Fruit fly (Drosophila melanogaster) whole organism, prepupa: ENCODE data around the gene Clc.
A peak's percentile ranks its signal among the peaks of the same experiment; 100 is the strongest.

Experiments
- Blimp-1 ChIP-seq: fragments of 200-800 bp; sonication (Bioruptor generic); optimal IDR thresholded peaks from 3 replicates; lab custom pipeline; 2017; ENCODE audit warnings: missing biosample characterization, missing genetic modification characterization, mild to moderate bottlenecking, moderate library complexity, missing genetic modification reagents
- CG10669 ChIP-seq: fragments of 200-800 bp; sonication (Bioruptor generic); optimal IDR thresholded peaks from 3 replicates; lab custom pipeline; 2018; ENCODE audit warnings: missing biosample characterization, mild to moderate bottlenecking, missing genetic modification characterization, moderate library complexity
- CG11902 ChIP-seq: fragments of 200-800 bp; sonication (Bioruptor generic); optimal IDR thresholded peaks from 3 replicates; lab custom pipeline; 2016; ENCODE audit warnings: missing biosample characterization, missing genetic modification characterization
- CG1621 ChIP-seq: fragments of 200-800 bp; sonication (Bioruptor generic); optimal IDR thresholded peaks from 3 replicates; lab custom pipeline; 2018; ENCODE audit warnings: missing biosample characterization, mild to moderate bottlenecking, missing genetic modification characterization
- CG16779 ChIP-seq: fragments of 200-800 bp; sonication (Bioruptor generic); optimal IDR thresholded peaks from 3 replicates; lab custom pipeline; 2017; ENCODE audit warnings: missing biosample characterization, mild to moderate bottlenecking, missing genetic modification characterization
- CG31627 ChIP-seq: fragments of 200-800 bp; sonication (Bioruptor generic); optimal IDR thresholded peaks from 3 replicates; lab custom pipeline; 2016; ENCODE audit warnings: missing biosample characterization, missing genetic modification characterization
- CG32006 ChIP-seq: fragments of 200-800 bp; sonication (Bioruptor generic); optimal IDR thresholded peaks from 3 replicates; lab custom pipeline; 2017; ENCODE audit warnings: missing biosample characterization, mild to moderate bottlenecking, missing genetic modification characterization
- CG34406 ChIP-seq: fragments of 200-800 bp; sonication (Bioruptor generic); optimal IDR thresholded peaks from 3 replicates; lab custom pipeline; 2016; ENCODE audit warnings: missing biosample characterization, missing genetic modification characterization
- CG3919 ChIP-seq: fragments of 200-800 bp; sonication (Bioruptor generic); optimal IDR thresholded peaks from 3 replicates; lab custom pipeline; 2016; ENCODE audit warnings: missing biosample characterization, missing genetic modification characterization
- CG4318 ChIP-seq: fragments of 200-800 bp; sonication (Bioruptor generic); optimal IDR thresholded peaks from 3 replicates; lab custom pipeline; 2017; ENCODE audit warnings: missing biosample characterization, mild to moderate bottlenecking, missing genetic modification characterization
- CG6163 ChIP-seq: fragments of 200-800 bp; sonication (Bioruptor generic); IDR thresholded peaks from 3 replicates; pipeline ENCODE4 v1.3.6; 2022; ENCODE audit warnings: missing biosample characterization, missing genetic modification characterization
- CG6276 ChIP-seq: fragments of 200-800 bp; sonication (Bioruptor generic); optimal IDR thresholded peaks from 2 replicates; lab custom pipeline; 2017; ENCODE audit warnings: missing biosample characterization, mild to moderate bottlenecking, missing genetic modification characterization
- CG6792 ChIP-seq: fragments of 200-800 bp; sonication (Bioruptor generic); optimal IDR thresholded peaks from 3 replicates; lab custom pipeline; 2016; ENCODE audit warnings: missing biosample characterization, missing genetic modification characterization
- CG6854 ChIP-seq: fragments of 200-800 bp; sonication (Bioruptor generic); optimal IDR thresholded peaks from 2 replicates; lab custom pipeline; 2017; ENCODE audit warnings: missing biosample characterization, mild to moderate bottlenecking, missing genetic modification characterization
- CG9139 ChIP-seq: fragments of 200-800 bp; sonication (Bioruptor generic); optimal IDR thresholded peaks from 3 replicates; lab custom pipeline; 2017; ENCODE audit warnings: missing biosample characterization, mild to moderate bottlenecking, missing genetic modification characterization
- Eip75B ChIP-seq: fragments of 200-800 bp; sonication (Bioruptor generic); optimal IDR thresholded peaks from 3 replicates; lab custom pipeline; 2016; ENCODE audit warnings: missing biosample characterization, missing genetic modification characterization
- Eip78C ChIP-seq: fragments of 200-800 bp; sonication (Bioruptor generic); peaks from one replicate; lab custom pipeline; 2016; ENCODE audit warnings: missing biosample characterization, missing genetic modification characterization
- Eip93F ChIP-seq: fragments of 200-800 bp; sonication (Bioruptor generic); optimal IDR thresholded peaks from 2 replicates; lab custom pipeline; 2016; ENCODE audit warnings: missing biosample characterization, mild to moderate bottlenecking, missing genetic modification characterization
- Ets21C ChIP-seq: fragments of 200-800 bp; sonication (Bioruptor generic); optimal IDR thresholded peaks from 3 replicates; lab custom pipeline; 2016; ENCODE audit warnings: missing biosample characterization, missing genetic modification characterization
- Ets96B ChIP-seq: fragments of 200-800 bp; optimal IDR thresholded peaks from 2 replicates; lab custom pipeline; 2019; ENCODE audit warnings: missing biosample characterization, mild to moderate bottlenecking, missing genetic modification characterization, moderate library complexity
- Hr38 ChIP-seq: sonication (Bioruptor generic); optimal IDR thresholded peaks from 2 replicates; lab custom pipeline; 2016; ENCODE audit warnings: missing biosample characterization, missing genetic modification characterization
- Hr4 ChIP-seq: fragments of 200-800 bp; sonication (Bioruptor generic); optimal IDR thresholded peaks from 3 replicates; lab custom pipeline; 2016; ENCODE audit warnings: missing biosample characterization, missing genetic modification characterization
- Lpt ChIP-seq: fragments of 200-800 bp; sonication (Bioruptor generic); optimal IDR thresholded peaks from 3 replicates; lab custom pipeline; 2016; ENCODE audit warnings: missing biosample characterization, missing genetic modification characterization
- Met ChIP-seq: fragments of 200-800 bp; sonication (Bioruptor generic); optimal IDR thresholded peaks from 3 replicates; lab custom pipeline; 2016; ENCODE audit warnings: missing biosample characterization, missing genetic modification characterization
- OdsH ChIP-seq: fragments of 200-800 bp; sonication (Bioruptor generic); optimal IDR thresholded peaks from 3 replicates; lab custom pipeline; 2016; ENCODE audit warnings: missing biosample characterization, missing genetic modification characterization
- cyc ChIP-seq: fragments of 200-800 bp; sonication (Bioruptor generic); optimal IDR thresholded peaks from 3 replicates; lab custom pipeline; 2016; ENCODE audit warnings: missing biosample characterization, missing genetic modification characterization
- dac ChIP-seq: fragments of 200-800 bp; sonication (Bioruptor generic); optimal IDR thresholded peaks from 2 replicates; lab custom pipeline; 2017; ENCODE audit warnings: missing biosample characterization, mild to moderate bottlenecking, missing genetic modification characterization
- dsx ChIP-seq: fragments of 200-800 bp; optimal IDR thresholded peaks from 3 replicates; lab custom pipeline; 2019; ENCODE audit warnings: missing biosample characterization, mild to moderate bottlenecking, missing genetic modification characterization, moderate library complexity; ENCODE audit not compliant: poor library complexity, severe bottlenecking
- eg ChIP-seq: fragments of 200-800 bp; sonication (Bioruptor generic); IDR thresholded peaks from 3 replicates; pipeline ENCODE4 v1.3.6; 2022; ENCODE audit warnings: missing biosample characterization, missing genetic modification characterization
- esn ChIP-seq: fragments of 200-800 bp; sonication (Bioruptor generic); optimal IDR thresholded peaks from 2 replicates; lab custom pipeline; 2016; ENCODE audit warnings: missing biosample characterization, mild to moderate bottlenecking, missing genetic modification characterization, moderate library complexity
- fd85E ChIP-seq: fragments of 200-800 bp; sonication (Bioruptor generic); optimal IDR thresholded peaks from 3 replicates; lab custom pipeline; 2016; ENCODE audit warnings: missing biosample characterization, missing genetic modification characterization
- fkh ChIP-seq: fragments of 200-800 bp; sonication (Bioruptor generic); optimal IDR thresholded peaks from 3 replicates; lab custom pipeline; 2017; ENCODE audit warnings: missing biosample characterization, mild to moderate bottlenecking, missing genetic modification characterization, moderate library complexity
- net ChIP-seq: fragments of 200-800 bp; sonication (Bioruptor generic); optimal IDR thresholded peaks from 3 replicates; lab custom pipeline; 2016; ENCODE audit warnings: missing biosample characterization, missing genetic modification characterization
- pdm3 ChIP-seq: fragments of 200-800 bp; sonication (Bioruptor generic); optimal IDR thresholded peaks from 3 replicates; lab custom pipeline; 2016; ENCODE audit warnings: missing biosample characterization, missing genetic modification characterization
- salr ChIP-seq, 2 experiments: fragments of 200-800 bp; sonication (Bioruptor generic); optimal IDR thresholded peaks; 3 replicates each; lab custom pipeline; 2016 to 2018; ENCODE audit warnings: missing biosample characterization in 2 of 2, missing genetic modification characterization in 2 of 2, mild to moderate bottlenecking in 1 of 2
- svp ChIP-seq: fragments of 200-800 bp; sonication (Bioruptor generic); peaks from one replicate; lab custom pipeline; 2016; ENCODE audit warnings: missing biosample characterization, missing genetic modification characterization
- vri ChIP-seq: fragments of 200-800 bp; sonication (Bioruptor generic); optimal IDR thresholded peaks from 3 replicates; lab custom pipeline; 2016; ENCODE audit warnings: missing biosample characterization, mild to moderate bottlenecking, missing genetic modification characterization

Clc gene

DNA sequence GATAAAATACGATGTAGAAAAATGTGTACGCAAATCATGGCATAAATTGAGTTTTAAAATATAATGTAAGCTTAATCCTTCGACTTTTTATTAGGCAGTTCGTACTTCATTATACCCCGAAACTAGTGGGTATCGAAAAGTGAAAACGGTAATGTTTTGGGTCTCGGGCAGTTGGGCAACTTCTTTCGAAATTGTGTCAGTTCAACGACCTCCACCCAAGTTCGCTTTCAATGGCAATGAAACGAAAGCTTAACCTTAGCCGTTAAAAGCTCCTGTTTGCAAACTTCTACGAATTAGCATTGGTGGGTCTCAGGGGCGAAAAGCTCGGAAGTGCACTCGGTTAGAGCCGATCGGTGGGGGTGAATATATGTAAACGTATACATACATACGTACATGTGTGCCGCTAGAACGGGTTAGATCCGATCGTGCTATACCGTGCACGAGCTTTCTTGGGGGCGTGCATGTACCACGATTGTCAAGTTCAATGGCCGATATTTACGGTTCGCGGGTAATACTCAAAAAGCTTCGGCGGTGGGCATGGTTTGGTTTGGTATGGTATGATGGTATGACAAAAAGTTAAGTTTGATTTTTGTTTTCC, 10.6 kb upstream of the Clc start:
- TF ChIP-seq Eip78C (GFP tag; lab: Kevin White, UChicago) (peak; percentile 74), Hr4 (GFP tag; lab: Kevin White, UChicago) (no peak), CG6163 (GFP tag; lab: Robert Waterston, UW) (0 out of 3 replicates have a peak, but pooled peaks have one; percentile 17), Blimp-1 (GFP tag; lab: Kevin White, UChicago) (peak; percentile 87), Eip93F (GFP tag; lab: Kevin White, UChicago) (peak; percentile 76), esn (GFP tag; lab: Kevin White, UChicago) (peak; percentile 17)

DNA sequence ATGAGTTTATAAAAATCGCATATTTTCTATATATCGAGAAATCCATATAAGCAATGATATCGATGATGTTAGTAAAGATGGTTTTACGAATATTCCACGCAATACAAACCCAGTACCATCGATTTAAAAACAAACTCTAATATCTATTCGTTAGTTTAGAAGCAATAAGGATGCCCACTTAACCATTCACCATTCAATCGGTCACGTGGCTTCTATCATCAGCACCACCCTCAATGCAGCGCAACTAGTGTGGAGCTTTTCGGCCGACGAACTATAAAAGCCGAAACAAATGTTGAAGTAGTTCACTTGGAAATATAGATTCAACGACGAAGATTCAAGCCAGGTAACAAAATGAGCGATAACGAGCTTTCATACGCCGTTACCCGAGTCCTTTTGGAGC, 9.5 kb upstream of the Clc start, which contains the start of gene CG13813:
TSS of gene CG13813 (plus strand) at position 301 of the 400 bp plus-strand sequence.
- no peak for TF ChIP-seq fd85E (GFP tag; lab: Kevin White, UChicago)

DNA sequence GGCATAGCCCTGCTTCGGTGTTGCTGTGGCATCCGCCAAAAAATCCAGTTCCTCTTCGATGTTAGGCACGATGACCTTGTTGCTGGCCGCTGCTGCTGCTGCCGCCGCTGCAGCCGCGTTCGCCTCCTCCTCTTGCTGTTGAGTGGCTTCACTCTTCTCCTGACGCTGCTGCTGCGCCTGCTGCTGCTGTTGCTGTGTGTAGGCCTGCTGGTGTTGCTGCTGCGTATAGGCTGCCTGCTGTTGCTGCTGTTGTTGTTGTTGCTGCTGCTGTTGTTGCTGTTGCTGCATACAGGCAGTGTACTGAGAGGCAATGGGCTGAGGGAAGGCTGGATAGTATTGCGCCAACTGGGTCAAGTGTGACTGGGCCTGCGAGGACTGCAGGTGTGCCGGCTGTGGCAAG, 3.7 kb upstream of the Clc start:
- no peak for TF ChIP-seq eg (GFP tag; lab: Robert Waterston, UW)
- TF ChIP-seq CG10669 (GFP tag; lab: Kevin White, UChicago): no peak
- no peak for TF ChIP-seq net (GFP tag; lab: Kevin White, UChicago)
- TF ChIP-seq Met: no peak
- TF ChIP-seq Hr38 (GFP tag; lab: Kevin White, UChicago): no peak
- TF ChIP-seq fkh (GFP tag; lab: Kevin White, UChicago): no peak
- TF ChIP-seq dsx (GFP tag; lab: Kevin White, UChicago): no peak
- TF ChIP-seq Lpt (GFP tag; lab: Kevin White, UChicago): no peak

DNA sequence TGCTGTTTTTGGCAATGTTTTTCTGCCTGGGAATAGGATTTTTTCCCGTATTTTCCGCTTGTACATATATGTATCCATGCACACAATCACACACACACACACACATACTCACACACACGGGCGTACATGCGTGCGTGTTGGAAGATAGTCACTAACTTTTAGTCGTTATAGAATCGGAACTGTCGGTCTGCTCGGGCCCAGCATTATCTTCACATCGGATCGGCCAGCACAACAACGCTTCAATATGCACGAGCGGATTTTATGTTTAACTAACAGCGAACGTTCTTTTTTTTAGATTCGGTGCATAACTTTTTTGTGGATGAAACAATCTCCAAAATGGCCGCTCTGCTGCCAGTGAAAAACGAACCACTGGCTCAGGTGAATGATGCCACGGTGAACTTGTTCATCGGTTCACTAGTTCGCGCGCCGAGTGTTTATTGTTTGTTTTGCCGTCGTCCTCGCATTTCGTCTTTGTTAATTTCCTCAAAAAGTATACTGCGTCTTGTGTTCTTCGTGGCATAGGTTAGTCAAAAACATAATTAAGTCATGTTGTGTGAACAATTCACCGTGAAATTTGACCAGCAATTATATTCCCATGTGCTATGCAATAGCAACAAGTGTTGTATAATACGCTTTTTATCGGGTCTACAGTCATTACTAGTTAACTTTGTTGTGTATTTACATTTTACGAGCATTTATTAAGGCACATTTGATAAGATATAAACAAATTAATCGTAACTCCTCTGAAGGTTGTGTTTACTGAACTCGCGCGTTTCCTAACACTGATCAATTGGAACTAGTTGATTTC, 514 bp downstream of the Clc start, which contains the start of the genes CG6951 and CG17233:
TSS of gene CG6951 (plus strand) at position 105 of the 808 bp plus-strand sequence.
TSS of gene CG17233 (minus strand) at position 741 of the 808 bp plus-strand sequence.
- TF ChIP-seq fkh (GFP tag; lab: Kevin White, UChicago) (peak; percentile 89), Eip78C (GFP tag; lab: Kevin White, UChicago) (no peak)

DNA sequence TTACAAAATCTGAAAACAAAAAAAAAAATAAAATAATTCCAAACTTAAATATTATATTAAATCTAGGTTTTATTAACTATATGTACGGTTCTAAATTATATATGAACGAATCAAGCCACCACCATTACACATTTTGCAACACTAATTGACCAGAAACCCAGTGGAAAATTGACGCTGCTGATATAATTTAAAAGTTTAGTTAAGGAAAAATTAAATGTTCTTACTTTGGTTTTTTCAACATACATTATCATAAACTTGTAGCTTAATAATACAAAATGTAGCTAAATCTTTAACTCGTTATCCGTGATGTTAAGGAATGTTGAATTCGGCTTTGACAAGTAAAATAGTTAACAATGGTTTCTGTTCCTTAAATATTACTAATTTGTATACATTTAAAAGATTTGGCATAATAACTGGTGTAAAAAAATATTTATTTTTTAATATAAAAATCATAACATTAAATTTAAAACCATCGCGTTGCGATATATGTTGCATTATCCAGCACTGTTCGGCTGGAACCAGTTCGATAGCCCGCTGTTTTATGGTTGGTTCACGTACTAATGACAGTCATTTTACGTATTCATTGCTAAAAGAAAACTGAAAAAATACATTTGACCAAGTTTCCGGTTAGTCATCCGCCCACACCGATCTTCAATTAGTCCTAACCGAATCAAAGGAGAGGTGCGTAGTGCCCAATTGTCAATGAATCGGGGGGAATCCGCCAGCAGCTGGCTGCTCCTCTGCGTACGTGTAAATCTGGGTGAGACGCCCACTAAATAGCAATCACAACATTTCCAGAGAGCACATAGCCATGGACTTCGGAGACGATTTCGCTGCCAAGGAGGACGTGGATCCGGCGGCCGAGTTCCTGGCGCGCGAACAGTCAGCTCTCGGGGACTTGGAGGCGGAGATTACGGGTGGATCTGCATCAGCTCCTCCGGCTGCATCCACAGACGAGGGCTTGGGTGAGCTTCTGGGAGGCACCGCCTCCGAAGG, 1.4 kb downstream of the Clc start:
- peak; percentile 74 for TF ChIP-seq svp
- no peak for TF ChIP-seq CG11902 (GFP tag; lab: Kevin White, UChicago)
- no peak for TF ChIP-seq CG6854
- peak; percentile 64 for TF ChIP-seq Met
- TF ChIP-seq pdm3 (GFP tag; lab: Kevin White, UChicago): peak; percentile 64
- TF ChIP-seq Ets21C (GFP tag; lab: Kevin White, UChicago): peak; percentile 18
- TF ChIP-seq OdsH (GFP tag; lab: Kevin White, UChicago): peak; percentile 63
- no peak for TF ChIP-seq Ets96B (tag; lab: Kevin White, UChicago)
- peak; percentile 20 for TF ChIP-seq CG9139 (GFP tag; lab: Kevin White, UChicago)
- TF ChIP-seq CG31627 (GFP tag; lab: Kevin White, UChicago): peak; percentile 46
- TF ChIP-seq CG16779 (tag; lab: Kevin White, UChicago): no peak
- TF ChIP-seq fd85E (GFP tag; lab: Kevin White, UChicago): peak; percentile 14
- peak; percentile 60 for TF ChIP-seq Hr4 (GFP tag; lab: Kevin White, UChicago)
- peak; percentile 4 for TF ChIP-seq vri (GFP tag; lab: Kevin White, UChicago)
- no peak for TF ChIP-seq Blimp-1 (GFP tag; lab: Kevin White, UChicago)
- TF ChIP-seq salr (GFP tag; optimal IDR thresholded peaks at IDR 0.05; lab: Kevin White, UChicago): peak in 1 of 2 experiments; percentile 48
- TF ChIP-seq CG4318 (GFP tag; lab: Kevin White, UChicago): peak; percentile 55
- TF ChIP-seq CG1621 (tag; lab: Kevin White, UChicago): no peak
- no peak for TF ChIP-seq CG6276 (GFP tag; lab: Kevin White, UChicago)
- TF ChIP-seq CG32006: peak; percentile 71
- TF ChIP-seq cyc (GFP tag; lab: Kevin White, UChicago): peak; percentile 46
- peak; percentile 58 for TF ChIP-seq CG3919 (GFP tag; lab: Kevin White, UChicago)
- TF ChIP-seq CG34406 (GFP tag; lab: Kevin White, UChicago): peak; percentile 67
- peak; percentile 50 for TF ChIP-seq Eip75B (GFP tag; lab: Kevin White, UChicago)
- TF ChIP-seq dac: no peak
- TF ChIP-seq CG6792: peak; percentile 26
